Worm (Caenorhabditis elegans) whole organism, L4/young adult: ENCODE measurements around the gene Y25C1A.7.

ENCODE experiments used
- W03F9.2 ChIP-seq: fragments of 150-350 bp; optimal IDR thresholded peaks from 2 replicates; lab custom pipeline; 2014; ENCODE audit warnings: missing biosample characterization, missing genetic modification characterization
- dao-5 ChIP-seq: sonication (generic microtip); optimal IDR thresholded peaks from 2 replicates; lab custom pipeline; 2016; ENCODE audit warnings: missing genotype, missing genetic modification characterization, moderate library complexity, missing compliant biosample characterization
- him-1 ChIP-seq: sonication (generic microtip); optimal IDR thresholded peaks from 2 replicates; lab custom pipeline; 2016; ENCODE audit warnings: missing genotype, missing genetic modification reagents, missing genetic modification characterization, missing compliant biosample characterization

The Y25C1A.7 gene

DNA sequence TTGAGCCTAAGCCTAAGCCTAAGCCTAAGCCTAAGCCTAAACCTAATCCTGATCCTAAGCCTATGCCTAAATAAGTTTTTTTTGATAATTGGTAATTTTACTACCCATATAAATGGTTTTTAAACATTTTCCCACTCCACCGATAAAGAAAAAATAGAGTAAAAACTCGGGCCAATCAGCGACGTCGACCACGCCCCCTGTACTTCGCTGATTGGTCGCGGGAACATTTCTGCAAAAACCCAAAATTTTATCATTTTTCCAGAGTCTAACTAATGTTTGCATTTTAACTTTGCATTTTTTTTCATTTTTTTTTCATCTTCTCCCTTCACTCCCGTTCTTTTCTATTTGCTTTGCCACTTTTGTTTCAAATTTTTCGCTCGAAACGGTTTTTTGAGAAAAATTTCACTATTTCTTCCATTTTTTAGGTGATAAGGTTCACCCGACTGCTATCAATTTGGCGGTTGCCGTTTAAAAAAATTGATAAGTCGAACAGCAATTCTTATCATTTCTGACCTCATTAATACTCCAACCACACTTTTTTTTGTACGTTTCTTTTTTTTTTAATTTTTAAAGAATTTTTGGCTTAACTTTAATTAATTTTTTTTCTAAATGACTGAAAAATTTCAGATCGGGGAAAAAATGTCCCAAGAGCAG, 56.5 kb downstream of the Y25C1A.7 start, which contains the start of gene C41H7.2:
Gene C41H7.2, plus strand, starts transcription at position 622 of the 654 bp plus-strand sequence.
- TF ChIP-seq W03F9.2 (tag; lab: Kevin White, UChicago) (no peak), him-1 (no peak), dao-5 (tag; lab: Kevin White, UChicago) (no peak)
